Fruit fly (Drosophila melanogaster): Measurements from ENCODE around the gene mura.

The mura gene

DNA sequence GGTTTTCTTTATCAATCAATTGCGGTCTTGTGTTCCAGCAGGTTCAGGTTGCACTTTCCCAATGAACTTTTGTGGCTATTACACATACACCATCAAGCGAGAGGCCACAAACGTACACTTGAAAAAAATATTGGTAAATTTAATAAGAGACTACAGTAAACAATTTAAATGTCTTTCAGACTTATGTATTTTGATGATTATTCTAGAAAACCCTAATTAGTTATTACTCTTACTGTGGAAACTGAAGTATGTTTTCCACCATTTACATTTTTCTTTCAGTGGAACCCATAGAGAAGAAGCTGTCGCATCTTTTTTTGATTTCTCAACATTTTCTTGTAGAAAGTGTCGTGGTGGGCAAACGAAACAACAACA is 17.5 kb downstream of the mura start (continued):
- TF ChIP-seq cg (GFP tag; optimal IDR thresholded peaks at IDR 0.05): peak; percentile 23
- no peak for TF ChIP-seq amos (GFP tag; IDR thresholded peaks at IDR 0.05; ENCODE audit: partially characterized antibody)
- TF ChIP-seq CG17385 (GFP tag; optimal IDR thresholded peaks at IDR 0.05): peak; percentile 89
- peak; percentile 33 for TF ChIP-seq GATAe (GFP tag; conservative IDR thresholded peaks at IDR 0.05)
- peak; percentile 50 for TF ChIP-seq ab (GFP tag; optimal IDR thresholded peaks at IDR 0.05)
- TF ChIP-seq CG6791 (GFP tag; IDR thresholded peaks at IDR 0.05; ENCODE audit: partially characterized antibody): no peak
- no peak for TF ChIP-seq CG11560 (tag; IDR thresholded peaks at IDR 0.05)
- TF ChIP-seq CG10209 (GFP tag; optimal IDR thresholded peaks at IDR 0.05): peak; percentile 87
- peak; percentile 70 for TF ChIP-seq CG8281 (tag; optimal IDR thresholded peaks at IDR 0.05)
- TF ChIP-seq az2 (GFP tag; optimal IDR thresholded peaks at IDR 0.05): peak; percentile 96
- TF ChIP-seq Jarid2 (GFP tag; optimal IDR thresholded peaks at IDR 0.05): no peak
- TF ChIP-seq sens-2 (GFP tag; IDR thresholded peaks at IDR 0.05): peak; percentile 92
- peak; percentile 93 for TF ChIP-seq slbo (GFP tag; IDR thresholded peaks at IDR 0.05)
- TF ChIP-seq CG9215 (GFP tag; IDR thresholded peaks at IDR 0.05): no peak
- TF ChIP-seq dm (GFP tag; optimal IDR thresholded peaks at IDR 0.05): peak; percentile 88
- TF ChIP-seq Mes4 (GFP tag; optimal IDR thresholded peaks at IDR 0.05): peak; percentile 91
- TF ChIP-seq Awh (GFP tag; IDR thresholded peaks at IDR 0.05): peak; percentile 93
- TF ChIP-seq CG13287 (GFP tag; IDR thresholded peaks at IDR 0.05; ENCODE audit: partially characterized antibody): no peak
- TF ChIP-seq CG14965 (GFP tag; optimal IDR thresholded peaks at IDR 0.05; ENCODE audit: borderline replicate concordance): peak; percentile 82
- no peak for TF ChIP-seq Dp (GFP tag; optimal IDR thresholded peaks at IDR 0.05)
- peak; percentile 82 for TF ChIP-seq ssp (GFP tag; IDR thresholded peaks at IDR 0.05)
- TF ChIP-seq HLH4C (GFP tag; IDR thresholded peaks at IDR 0.05; ENCODE audit: partially characterized antibody): no peak
- peak; percentile 82 for TF ChIP-seq HLH54F (GFP tag; optimal IDR thresholded peaks at IDR 0.05)
- peak; percentile 95 for TF ChIP-seq CG13424 (tag; optimal IDR thresholded peaks at IDR 0.05)
- no peak for TF ChIP-seq Sin3A (optimal IDR thresholded peaks at IDR 0.05)
- peak; percentile 97 for TF ChIP-seq unpg (GFP tag; optimal IDR thresholded peaks at IDR 0.05)
- peak; percentile 83 for TF ChIP-seq fd3F (GFP tag; optimal IDR thresholded peaks at IDR 0.05)
- TF ChIP-seq CG13894 (tag; optimal IDR thresholded peaks at IDR 0.05): no peak
- peak; percentile 87 for TF ChIP-seq HHEX (GFP tag; optimal IDR thresholded peaks at IDR 0.05)
- peak; percentile 76 for TF ChIP-seq CG12769 (tag; optimal IDR thresholded peaks at IDR 0.05)
- peak; percentile 73 for TF ChIP-seq CG30020 (tag; optimal IDR thresholded peaks at IDR 0.05)
- peak; percentile 55 for TF ChIP-seq CG4617 (GFP tag; optimal IDR thresholded peaks at IDR 0.05; ENCODE audit: borderline replicate concordance)
- TF ChIP-seq pros (GFP tag; optimal IDR thresholded peaks at IDR 0.05): peak; percentile 22
- TF ChIP-seq wdn (GFP tag; IDR thresholded peaks at IDR 0.05): peak; percentile 84
- TF ChIP-seq CG1647 (GFP tag; optimal IDR thresholded peaks at IDR 0.05): peak; percentile 90
- TF ChIP-seq HLHmδ (GFP tag; optimal IDR thresholded peaks at IDR 0.05): no peak
- peak; percentile 77 for TF ChIP-seq fd64A (GFP tag; optimal IDR thresholded peaks at IDR 0.05)
- peak; percentile 91 for TF ChIP-seq CG14441 (GFP tag; IDR thresholded peaks at IDR 0.05)
- peak; percentile 96 for TF ChIP-seq CG11504 (tag; optimal IDR thresholded peaks at IDR 0.05)
- TF ChIP-seq CG4854 (GFP tag; optimal IDR thresholded peaks at IDR 0.05): peak; percentile 85
- peak; percentile 74 for TF ChIP-seq CG31224 (GFP tag; IDR thresholded peaks at IDR 0.05)
- peak; percentile 93 for TF ChIP-seq CG15601 (tag; optimal IDR thresholded peaks at IDR 0.05)
- peak; percentile 98 for TF ChIP-seq Med (GFP tag)
- TF ChIP-seq Gsc (GFP tag; IDR thresholded peaks at IDR 0.05): no peak; the same call in 1 of the 2 replicates
- TF ChIP-seq HmgD (GFP tag; optimal IDR thresholded peaks at IDR 0.05): peak; percentile 9
- TF ChIP-seq ac (GFP tag; optimal IDR thresholded peaks at IDR 0.05): peak; percentile 2
- peak; percentile 92 for TF ChIP-seq esg (GFP tag; conservative IDR thresholded peaks at IDR 0.05)
- TF ChIP-seq gcm2 (GFP tag; optimal IDR thresholded peaks at IDR 0.05): peak; percentile 50
- peak; percentile 93 for TF ChIP-seq CG6254 (GFP tag; optimal IDR thresholded peaks at IDR 0.05)
- peak; percentile 92 for TF ChIP-seq CG1024 (GFP tag; IDR thresholded peaks at IDR 0.05)
- no peak for TF ChIP-seq bigmax (GFP tag; optimal IDR thresholded peaks at IDR 0.05)
